Worm (Caenorhabditis elegans): ENCODE results near the gene ttr-27.
A peak's percentile ranks its signal among the peaks of the same experiment; 100 is the strongest.

DNA sequence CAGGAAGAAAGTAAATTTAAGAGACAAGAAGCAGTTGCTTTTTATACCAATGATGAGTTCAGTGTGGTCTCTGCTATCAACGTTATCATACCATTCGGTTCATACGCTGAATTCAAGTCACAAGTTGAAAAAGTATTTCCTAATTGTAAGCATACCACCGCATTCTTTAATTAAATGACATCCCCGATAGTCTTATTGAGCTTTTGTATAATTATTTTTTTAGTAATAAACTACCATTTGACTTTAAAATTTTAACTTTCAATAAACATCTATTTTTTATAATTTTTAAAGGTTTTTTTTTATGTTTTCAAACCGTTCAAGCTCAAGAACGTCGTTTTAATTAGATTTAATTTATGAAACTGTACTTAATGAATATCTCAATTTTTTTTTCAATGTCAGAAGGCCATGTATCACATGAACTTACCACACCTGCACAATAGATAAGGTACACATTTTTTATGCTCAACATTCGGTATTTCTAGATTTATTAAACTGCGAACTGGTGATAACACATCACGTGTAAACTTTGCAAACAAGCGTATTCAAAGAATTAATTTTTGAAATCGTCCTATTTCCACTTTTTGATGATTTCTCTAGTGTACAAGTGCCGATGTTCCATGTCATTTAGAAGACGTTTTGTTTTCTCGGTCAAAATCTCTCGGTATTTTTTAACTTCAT is 38.0 kb upstream of the ttr-27 start, which contains the start of gene T16G1.4:
- TF ChIP-seq fkh-10 (GFP tag; optimal IDR thresholded peaks at IDR 0.05) = no peak
- no peak for TF ChIP-seq snpc-4 (tag; optimal IDR thresholded peaks at IDR 0.05)
- no peak for TF ChIP-seq lin-15B (tag; optimal IDR thresholded peaks at IDR 0.05)
- no peak for TF ChIP-seq skn-1 (tag; optimal IDR thresholded peaks at IDR 0.05)
- no peak for TF ChIP-seq efl-1 (optimal IDR thresholded peaks at IDR 0.05)
- TF ChIP-seq efl-1 (GFP tag; optimal IDR thresholded peaks at IDR 0.05 in 1 of 2) = peak in 1 of 2 experiments; percentile 46
- no peak for TF ChIP-seq hlh-17 (GFP tag; optimal IDR thresholded peaks at IDR 0.05; ENCODE audit: borderline replicate concordance)

All from whole organism, L1 larva.